Fruit fly (Drosophila melanogaster) whole organism, embryonic: ENCODE measurements around the gene Cont.
A peak's percentile ranks its signal among the peaks of the same experiment; 100 is the strongest.

Experiments used
- Ada2b ChIP-seq: fragments of 200-800 bp; sonication (Bioruptor generic); IDR thresholded peaks from 2 replicates; pipeline ENCODE4 v1.3.6; 2022; ENCODE audit warnings: missing biosample characterization, missing genetic modification characterization
- Aef1 ChIP-seq: fragments of 200-800 bp; sonication (Bioruptor generic); IDR thresholded peaks from 3 replicates; pipeline ENCODE4 v1.3.6; 2022; ENCODE audit warnings: missing biosample characterization, missing genetic modification characterization
- Asciz ChIP-seq: fragments of 200-800 bp; sonication (Bioruptor generic); optimal IDR thresholded peaks from 2 replicates; lab custom pipeline; 2017; ENCODE audit warnings: missing biosample characterization, mild to moderate bottlenecking, missing genetic modification characterization, missing genetic modification reagents
- Atf-2 ChIP-seq: fragments of 200-800 bp; sonication (Bioruptor generic); optimal IDR thresholded peaks from 2 replicates; lab custom pipeline; 2016; ENCODE audit warnings: missing biosample characterization, missing genetic modification characterization
- Awh ChIP-seq: fragments of 200-800 bp; sonication (Bioruptor generic); IDR thresholded peaks from 2 replicates; pipeline ENCODE4, ENCODE4 v1.3.6; 2022; ENCODE audit warnings: missing biosample characterization, missing genetic modification characterization
- CG11456 ChIP-seq: fragments of 200-800 bp; sonication (Bioruptor generic); IDR thresholded peaks from 3 replicates; pipeline ENCODE4 v1.3.6; 2022; ENCODE audit warnings: missing biosample characterization, missing genetic modification characterization
- CG11695 ChIP-seq: fragments of 200-800 bp; sonication (Bioruptor generic); IDR thresholded peaks from 3 replicates; pipeline ENCODE4 v1.3.6; 2022; ENCODE audit warnings: missing biosample characterization, missing genetic modification characterization
- CG11696 ChIP-seq: fragments of 200-800 bp; sonication (Bioruptor generic); IDR thresholded peaks from 2 replicates; pipeline ENCODE4 v1.3.6; 2022; ENCODE audit warnings: missing biosample characterization, missing genetic modification characterization
- CG13123 ChIP-seq: fragments of 200-800 bp; sonication (Bioruptor generic); optimal IDR thresholded peaks from 2 replicates; lab custom pipeline; 2016; ENCODE audit warnings: missing biosample characterization, missing genetic modification characterization
- CG14050 ChIP-seq: fragments of 200-800 bp; sonication (Bioruptor generic); IDR thresholded peaks from 3 replicates; pipeline ENCODE4 v1.3.6; 2022; ENCODE audit warnings: missing biosample characterization, missing genetic modification characterization
- CG17802 ChIP-seq: fragments of 200-800 bp; sonication (Bioruptor generic); optimal IDR thresholded peaks from 2 replicates; lab custom pipeline; 2018; ENCODE audit warnings: missing biosample characterization, mild to moderate bottlenecking, missing genetic modification characterization, moderate library complexity
- CG1792 ChIP-seq: fragments of 200-800 bp; sonication (Bioruptor generic); optimal IDR thresholded peaks from 2 replicates; lab custom pipeline; 2016; ENCODE audit warnings: missing biosample characterization, missing genetic modification characterization
- CG1832 ChIP-seq: fragments of 200-800 bp; sonication (Bioruptor generic); optimal IDR thresholded peaks from 2 replicates; lab custom pipeline; 2017; ENCODE audit warnings: missing biosample characterization, mild to moderate bottlenecking, missing genetic modification characterization, inconsistent platforms
- CG18619 ChIP-seq: fragments of 200-800 bp; sonication (Bioruptor generic); optimal IDR thresholded peaks from 3 replicates; lab custom pipeline; 2017; ENCODE audit warnings: missing biosample characterization, mild to moderate bottlenecking, missing genetic modification characterization
- CG2712 ChIP-seq: fragments of 200-800 bp; optimal IDR thresholded peaks from 3 replicates; lab custom pipeline; 2019; ENCODE audit warnings: missing biosample characterization, mild to moderate bottlenecking, missing genetic modification characterization, moderate library complexity
- CG31365 ChIP-seq: fragments of 200-800 bp; sonication (Bioruptor generic); optimal IDR thresholded peaks from 2 replicates; lab custom pipeline; 2018; ENCODE audit warnings: missing biosample characterization, mild to moderate bottlenecking, missing genetic modification characterization
- CG31441 ChIP-seq: fragments of 200-800 bp; sonication (Bioruptor generic); IDR thresholded peaks from 2 replicates; pipeline ENCODE4 v1.3.6; 2022; ENCODE audit warnings: missing biosample characterization, missing genetic modification characterization
- CG3163 ChIP-seq: fragments of 200-800 bp; sonication (Bioruptor generic); optimal IDR thresholded peaks from 3 replicates; lab custom pipeline; 2016; ENCODE audit warnings: missing biosample characterization, missing genetic modification characterization
- CG3407 ChIP-seq: fragments of 200-800 bp; sonication (Bioruptor generic); optimal IDR thresholded peaks from 2 replicates; lab custom pipeline; 2018; ENCODE audit warnings: missing biosample characterization, mild to moderate bottlenecking, missing genetic modification characterization
- CG4282 ChIP-seq: fragments of 200-800 bp; sonication (Bioruptor generic); optimal IDR thresholded peaks from 2 replicates; lab custom pipeline; 2016; ENCODE audit warnings: missing biosample characterization, missing genetic modification characterization
- CG4854 ChIP-seq: fragments of 200-800 bp; sonication (Bioruptor generic); optimal IDR thresholded peaks from 2 replicates; lab custom pipeline; 2016; ENCODE audit warnings: missing biosample characterization, missing genetic modification characterization, inconsistent platforms
- CG6791 ChIP-seq: fragments of 200-800 bp; sonication (Bioruptor generic); IDR thresholded peaks from 3 replicates; pipeline ENCODE4 v1.3.6; 2022; ENCODE audit warnings: missing biosample characterization, missing genetic modification characterization; ENCODE audit not compliant: partially characterized antibody
- CG7839 ChIP-seq: fragments of 200-800 bp; sonication (Bioruptor generic); optimal IDR thresholded peaks from 3 replicates; lab custom pipeline; 2018; ENCODE audit warnings: missing biosample characterization, mild to moderate bottlenecking, missing genetic modification characterization, moderate library complexity
- CG8924 ChIP-seq: fragments of 200-800 bp; optimal IDR thresholded peaks from 3 replicates; lab custom pipeline; 2019; ENCODE audit warnings: missing biosample characterization, mild to moderate bottlenecking, missing genetic modification characterization, moderate library complexity
- Camta ChIP-seq: fragments of 200-800 bp; sonication (Bioruptor generic); optimal IDR thresholded peaks from 2 replicates; lab custom pipeline; 2016; ENCODE audit warnings: missing biosample characterization, missing genetic modification characterization
- Dbx ChIP-seq: fragments of 200-800 bp; sonication (Bioruptor generic); IDR thresholded peaks from 3 replicates; pipeline ENCODE4 v1.3.6; 2022; ENCODE audit warnings: missing biosample characterization, missing genetic modification characterization
- Dip2 ChIP-seq: fragments of 200-800 bp; sonication (Bioruptor generic); IDR thresholded peaks from 2 replicates; pipeline ENCODE4 v1.3.6; 2022; ENCODE audit warnings: missing biosample characterization, missing genetic modification characterization
- Dip3 ChIP-seq: fragments of 200-800 bp; sonication (Bioruptor generic); optimal IDR thresholded peaks from 3 replicates; lab custom pipeline; 2016; ENCODE audit warnings: missing biosample characterization, missing genetic modification characterization
- Dp ChIP-seq: fragments of 200-800 bp; sonication (Bioruptor generic); optimal IDR thresholded peaks from 2 replicates; lab custom pipeline; 2018; ENCODE audit warnings: missing biosample characterization, mild to moderate bottlenecking, missing genetic modification characterization, moderate library complexity
- Hmx ChIP-seq: fragments of 200-800 bp; sonication (Bioruptor generic); optimal IDR thresholded peaks from 2 replicates; lab custom pipeline; 2016; ENCODE audit warnings: missing biosample characterization, missing genetic modification characterization
- MTF-1 ChIP-seq: fragments of 200-800 bp; sonication (Bioruptor generic); optimal IDR thresholded peaks from 2 replicates; lab custom pipeline; 2018; ENCODE audit warnings: missing biosample characterization, mild to moderate bottlenecking, missing genetic modification characterization, borderline replicate concordance
- Meics ChIP-seq: fragments of 200-800 bp; sonication (Bioruptor generic); optimal IDR thresholded peaks from 2 replicates; lab custom pipeline; 2017; ENCODE audit warnings: missing biosample characterization, mild to moderate bottlenecking, missing genetic modification characterization
- NFAT ChIP-seq: fragments of 200-800 bp; sonication (Bioruptor generic); IDR thresholded peaks from 2 replicates; pipeline ENCODE4 v1.3.6; 2022; ENCODE audit warnings: missing biosample characterization, missing genetic modification characterization
- Poxn ChIP-seq: fragments of 200-800 bp; sonication (Bioruptor generic); IDR thresholded peaks from 2 replicates; pipeline ENCODE4 v1.3.6; 2022; ENCODE audit warnings: missing biosample characterization, missing genetic modification characterization
- Side ChIP-seq: fragments of 200-800 bp; sonication (Bioruptor generic); optimal IDR thresholded peaks from 2 replicates; lab custom pipeline; 2016; ENCODE audit warnings: missing biosample characterization, missing genetic modification characterization
- Sox102F ChIP-seq: fragments of 200-800 bp; sonication (Bioruptor generic); optimal IDR thresholded peaks from 2 replicates; lab custom pipeline; 2018; ENCODE audit warnings: missing biosample characterization, mild to moderate bottlenecking, missing genetic modification characterization, moderate library complexity
- YL-1 ChIP-seq: fragments of 200-800 bp; sonication (Bioruptor generic); optimal IDR thresholded peaks from 3 replicates; lab custom pipeline; 2017; ENCODE audit warnings: missing biosample characterization, mild to moderate bottlenecking, missing genetic modification characterization
- br ChIP-seq: fragments of >200 bp; optimal IDR thresholded peaks from 2 replicates; lab custom pipeline; 2017
- fu2 ChIP-seq: fragments of 200-800 bp; sonication (Bioruptor generic); optimal IDR thresholded peaks from 2 replicates; lab custom pipeline; 2016; ENCODE audit warnings: missing biosample characterization, missing genetic modification characterization
- jing ChIP-seq: fragments of 200-800 bp; sonication (Bioruptor generic); optimal IDR thresholded peaks from 2 replicates; lab custom pipeline; 2018; ENCODE audit warnings: missing biosample characterization, mild to moderate bottlenecking, missing genetic modification characterization
- pros ChIP-seq: fragments of 200-800 bp; sonication (Bioruptor generic); optimal IDR thresholded peaks from 3 replicates; lab custom pipeline; 2019; ENCODE audit warnings: missing biosample characterization, mild to moderate bottlenecking, missing genetic modification characterization, moderate library complexity
- schlank ChIP-seq: fragments of 200-800 bp; sonication (Bioruptor generic); optimal IDR thresholded peaks from 2 replicates; lab custom pipeline; 2018; ENCODE audit warnings: missing biosample characterization, mild to moderate bottlenecking, missing genetic modification characterization
- sd ChIP-seq: fragments of 200-800 bp; sonication (Bioruptor generic); optimal IDR thresholded peaks from 3 replicates; lab custom pipeline; 2018; ENCODE audit warnings: missing biosample characterization, mild to moderate bottlenecking, missing genetic modification characterization, moderate library complexity
- sens-2 ChIP-seq: fragments of 200-800 bp; sonication (Bioruptor generic); IDR thresholded peaks from 2 replicates; pipeline ENCODE4 v1.3.6; 2022; ENCODE audit warnings: missing biosample characterization, missing genetic modification characterization
- sim ChIP-seq: fragments of 200-800 bp; sonication (Bioruptor generic); IDR thresholded peaks from 2 replicates; pipeline ENCODE4 v1.3.6; 2022; ENCODE audit warnings: missing biosample characterization, missing genetic modification characterization
- tin ChIP-seq: fragments of 200-800 bp; sonication (Bioruptor generic); optimal IDR thresholded peaks from 3 replicates; lab custom pipeline; 2016; ENCODE audit warnings: missing biosample characterization, missing genetic modification characterization
- tll ChIP-seq, 2 experiments: fragments of 200-800 bp in 1 of 2; fragments of >200 bp in 1 of 2; sonication (Bioruptor generic) in 1 of 2; optimal IDR thresholded peaks; 2 replicates each; lab custom pipeline; 2017 to 2019; ENCODE audit warnings: missing biosample characterization in 2 of 2, missing genetic modification characterization in 2 of 2, mild to moderate bottlenecking in 1 of 2, moderate library complexity in 1 of 2
- ttk ChIP-seq: fragments of 200-800 bp; sonication (Bioruptor generic); IDR thresholded peaks from 2 replicates; pipeline ENCODE4 v2.1.2; 2022; ENCODE audit warnings: missing biosample characterization, missing genetic modification characterization
- unpg ChIP-seq: fragments of 200-800 bp; sonication (Bioruptor generic); optimal IDR thresholded peaks from 3 replicates; lab custom pipeline; 2018; ENCODE audit warnings: missing biosample characterization, mild to moderate bottlenecking, missing genetic modification characterization, moderate library complexity
- vvl ChIP-seq: fragments of 200-800 bp; sonication (Bioruptor generic); IDR thresholded peaks from 2 replicates; pipeline ENCODE4 v1.3.6; 2022; ENCODE audit warnings: missing biosample characterization, missing genetic modification characterization

Gene Cont

DNA sequence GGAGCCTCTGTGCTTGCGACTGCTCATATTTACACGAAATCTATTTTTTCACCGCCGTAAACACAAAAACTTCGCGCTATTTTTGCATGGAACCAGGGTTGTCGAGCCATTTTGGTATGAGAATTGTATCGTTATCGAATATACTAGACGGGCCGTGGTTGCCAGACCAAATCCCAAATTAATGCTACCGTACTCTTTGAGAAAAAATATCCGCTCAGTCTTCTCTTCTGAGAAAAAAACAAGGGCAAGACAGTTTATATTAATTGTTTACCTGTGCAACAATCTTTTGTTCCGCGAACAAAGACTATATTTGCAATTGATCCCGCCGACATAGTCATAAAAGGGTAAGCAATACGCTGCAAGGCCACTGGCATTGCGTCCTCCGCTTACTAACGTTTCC is 43.5 kb upstream of the Cont start, which contains the start of the genes Skp2 and CG1103 (continued):
- TF ChIP-seq MTF-1 (no peak), CG14050 (GFP tag; lab: Robert Waterston, UW) (no peak), YL-1 (GFP tag; lab: Kevin White, UChicago) (peak; percentile 90), tin (GFP tag; lab: Kevin White, UChicago) (no peak), CG3407 (GFP tag; lab: Kevin White, UChicago) (no peak), sd (no peak), unpg (GFP tag; lab: Kevin White, UChicago) (no peak), CG1832 (GFP tag; lab: Kevin White, UChicago) (no peak), tll (GFP tag; optimal IDR thresholded peaks at IDR 0.05; lab: Kevin White, UChicago) (peak in 1 of 2 experiments; percentile 33), Dp (peak; percentile 86), CG3163 (GFP tag; lab: Kevin White, UChicago) (peak; percentile 9), ttk (no peak), Sox102F (no peak), CG1792 (GFP tag; lab: Kevin White, UChicago) (no peak), CG31441 (GFP tag; lab: Robert Waterston, UW) (no peak), br (lab: Kevin White, UChicago) (no peak), CG4854 (GFP tag; lab: Kevin White, UChicago) (no peak), CG13123 (GFP tag; lab: Kevin White, UChicago) (no peak), Awh (no peak), pros (GFP tag; lab: Kevin White, UChicago) (peak; percentile 79), sens-2 (GFP tag; lab: Robert Waterston, UW) (no peak), jing (GFP tag; lab: Kevin White, UChicago) (no peak), Aef1 (GFP tag; lab: Robert Waterston, UW) (no peak), Camta (GFP tag; lab: Kevin White, UChicago) (no peak), CG18619 (GFP tag; lab: Kevin White, UChicago) (no peak), fu2 (GFP tag; lab: Kevin White, UChicago) (no peak), Asciz (GFP tag; lab: Kevin White, UChicago) (no peak), CG11456 (GFP tag; lab: Robert Waterston, UW) (no peak), CG17802 (tag; lab: Kevin White, UChicago) (no peak), Dip2 (GFP tag; lab: Robert Waterston, UW) (no peak), Side (GFP tag; lab: Kevin White, UChicago) (no peak), Meics (GFP tag; lab: Kevin White, UChicago) (no peak), Atf-2 (GFP tag; lab: Kevin White, UChicago) (no peak), CG8924 (tag; lab: Kevin White, UChicago) (peak; percentile 28), CG2712 (tag; lab: Kevin White, UChicago) (peak; percentile 42), CG11696 (no peak), CG31365 (tag; lab: Kevin White, UChicago) (no peak), CG7839 (no peak), CG6791 (GFP tag; lab: Robert Waterston, UW) (peak; percentile 36; the same call in 1 of the 3 replicates), Ada2b (GFP tag; lab: Robert Waterston, UW) (no peak), NFAT (GFP tag; lab: Robert Waterston, UW) (no peak), schlank (tag; lab: Kevin White, UChicago) (no peak), Dbx (no peak), sim (no peak), Hmx (GFP tag; lab: Kevin White, UChicago) (no peak), CG4282 (GFP tag; lab: Kevin White, UChicago) (no peak), vvl (GFP tag; lab: Robert Waterston, UW) (0 out of 2 replicates have a peak, but pooled peaks have one; percentile 32), Dip3 (GFP tag; lab: Kevin White, UChicago) (peak; percentile 56), CG11695 (no peak), Poxn (no peak)
